Fruit fly (Drosophila melanogaster) whole organism, prepupa: Measurements from ENCODE around the gene CG7369.

ENCODE experiments used
- Blimp-1 ChIP-seq: fragments of 200-800 bp; sonication (Bioruptor generic); optimal IDR thresholded peaks from 3 replicates; lab custom pipeline; 2017; ENCODE audit warnings: missing biosample characterization, missing genetic modification characterization, mild to moderate bottlenecking, moderate library complexity, missing genetic modification reagents
- CG1621 ChIP-seq: fragments of 200-800 bp; sonication (Bioruptor generic); optimal IDR thresholded peaks from 3 replicates; lab custom pipeline; 2018; ENCODE audit warnings: missing biosample characterization, mild to moderate bottlenecking, missing genetic modification characterization
- CG31627 ChIP-seq: fragments of 200-800 bp; sonication (Bioruptor generic); optimal IDR thresholded peaks from 3 replicates; lab custom pipeline; 2016; ENCODE audit warnings: missing biosample characterization, missing genetic modification characterization
- CG32006 ChIP-seq: fragments of 200-800 bp; sonication (Bioruptor generic); optimal IDR thresholded peaks from 3 replicates; lab custom pipeline; 2017; ENCODE audit warnings: missing biosample characterization, mild to moderate bottlenecking, missing genetic modification characterization
- CG6276 ChIP-seq: fragments of 200-800 bp; sonication (Bioruptor generic); optimal IDR thresholded peaks from 2 replicates; lab custom pipeline; 2017; ENCODE audit warnings: missing biosample characterization, mild to moderate bottlenecking, missing genetic modification characterization
- Smox ChIP-seq: fragments of 200-800 bp; sonication (Bioruptor generic); optimal IDR thresholded peaks from 3 replicates; lab custom pipeline; 2016; ENCODE audit warnings: missing biosample characterization, missing genetic modification characterization
- eg ChIP-seq: fragments of 200-800 bp; sonication (Bioruptor generic); IDR thresholded peaks from 3 replicates; pipeline ENCODE4 v1.3.6; 2022; ENCODE audit warnings: missing biosample characterization, missing genetic modification characterization
- ss ChIP-seq, 2 experiments: fragments of 200-800 bp; sonication (Bioruptor generic); optimal IDR thresholded peaks; 2 replicates in 1 of 2; 3 replicates in 1 of 2; lab custom pipeline; 2017 to 2018; ENCODE audit warnings: mild to moderate bottlenecking in 2 of 2, missing biosample characterization in 2 of 2, missing genetic modification characterization in 2 of 2, moderate library complexity in 1 of 2

dm6 chr3L:22729466-22729865, 12.1 kb upstream of the CG7369 start, which contains the start of gene CG32454:
- TF ChIP-seq eg = no peak
- TF ChIP-seq CG31627 (GFP tag; lab: Kevin White, UChicago) = no peak
- no peak for TF ChIP-seq CG32006
- no peak for TF ChIP-seq Blimp-1 (GFP tag; lab: Kevin White, UChicago)
- no peak for TF ChIP-seq ss (GFP tag; optimal IDR thresholded peaks at IDR 0.05; lab: Kevin White, UChicago)
- TF ChIP-seq Smox (GFP tag; lab: Kevin White, UChicago) = no peak
- no peak for TF ChIP-seq CG6276
- no peak for TF ChIP-seq CG1621
